Worm (Caenorhabditis elegans): ENCODE data around the gene K12B6.11.

K12B6.11 gene

ce11 chrV:6267237-6267812 lies 21.4 kb upstream of the K12B6.11 start, which contains the start of gene mrck-1:
Gene mrck-1 (minus strand): TSS chrV:6267287.
- TF ChIP-seq mab-5 (tag; optimal IDR thresholded peaks at IDR 0.05) (peak; percentile 92), unc-55 (GFP tag; optimal IDR thresholded peaks at IDR 0.05) (peak; percentile 86), gmeb-1 (tag; optimal IDR thresholded peaks at IDR 0.05) (peak; percentile 85), sma-9 (GFP tag; optimal IDR thresholded peaks at IDR 0.05) (peak; percentile 98), sma-9 (tag; optimal IDR thresholded peaks at IDR 0.05) (no peak), ama-1 (optimal IDR thresholded peaks at IDR 0.05) (peak; percentile 47), mdl-1 (tag; optimal IDR thresholded peaks at IDR 0.05) (peak in 1 of 2 experiments; percentile 79), unc-39 (tag; optimal IDR thresholded peaks at IDR 0.05) (no peak), nhr-25 (tag; optimal IDR thresholded peaks at IDR 0.05) (peak; percentile 93), blmp-1 (tag; optimal IDR thresholded peaks at IDR 0.05; ENCODE audit: insufficient read depth) (peak; percentile 54), alr-1 (tag; optimal IDR thresholded peaks at IDR 0.05) (no peak), ceh-16 (tag; optimal IDR thresholded peaks at IDR 0.05) (peak; percentile 81), ztf-4 (tag; optimal IDR thresholded peaks at IDR 0.05) (no peak), unc-62 (GFP tag; optimal IDR thresholded peaks at IDR 0.05) (peak; percentile 75), nhr-10 (tag; optimal IDR thresholded peaks at IDR 0.05) (peak; percentile 44), elt-1 (tag; optimal IDR thresholded peaks at IDR 0.05) (no peak), sem-4 (tag; optimal IDR thresholded peaks at IDR 0.05) (peak; percentile 98), egl-27 (tag; optimal IDR thresholded peaks at IDR 0.05) (peak; percentile 87), crh-2 (tag; optimal IDR thresholded peaks at IDR 0.05) (peak; percentile 94), lin-39 (tag; optimal IDR thresholded peaks at IDR 0.05) (peak; percentile 61), elt-3 (tag; optimal IDR thresholded peaks at IDR 0.05) (no peak), nhr-11 (tag; optimal IDR thresholded peaks at IDR 0.05) (no peak), ZK546.5 (tag; optimal IDR thresholded peaks at IDR 0.05) (no peak), dmd-4 (tag; optimal IDR thresholded peaks at IDR 0.05) (no peak), ceh-82 (tag; optimal IDR thresholded peaks at IDR 0.05) (peak; percentile 77), nhr-23 (tag; optimal IDR thresholded peaks at IDR 0.05) (no peak), zag-1 (tag; optimal IDR thresholded peaks at IDR 0.05) (peak; percentile 97), ztf-11 (tag; optimal IDR thresholded peaks at IDR 0.05) (no peak), lin-13 (GFP tag; optimal IDR thresholded peaks at IDR 0.05) (peak; percentile 91), nhr-12 (tag; optimal IDR thresholded peaks at IDR 0.05) (no peak), R02D3.7 (tag; optimal IDR thresholded peaks at IDR 0.05) (peak; percentile 43), nhr-237 (tag; optimal IDR thresholded peaks at IDR 0.05) (no peak), snpc-4 (tag; optimal IDR thresholded peaks at IDR 0.05) (no peak), sma-3 (GFP tag; optimal IDR thresholded peaks at IDR 0.05) (peak; percentile 92), nhr-6 (tag; optimal IDR thresholded peaks at IDR 0.05) (peak; percentile 83), nhr-77 (tag; optimal IDR thresholded peaks at IDR 0.05) (no peak), mbf-1 (tag; optimal IDR thresholded peaks at IDR 0.05) (no peak), Y55F3AM.14 (GFP tag; optimal IDR thresholded peaks at IDR 0.05) (peak; percentile 81), nhr-21 (tag; optimal IDR thresholded peaks at IDR 0.05) (peak; percentile 86), skn-1 (tag; optimal IDR thresholded peaks at IDR 0.05) (peak; percentile 48), F13H6.1 (tag; optimal IDR thresholded peaks at IDR 0.05) (peak; percentile 97), nhr-129 (tag; optimal IDR thresholded peaks at IDR 0.05) (peak; percentile 96), peb-1 (tag; optimal IDR thresholded peaks at IDR 0.05) (no peak), C34F6.9 (tag; optimal IDR thresholded peaks at IDR 0.05) (peak; percentile 98), aly-2 (tag; optimal IDR thresholded peaks at IDR 0.05) (no peak), ztf-1 (GFP tag; conservative IDR thresholded peaks at IDR 0.05) (no peak), fos-1 (tag; optimal IDR thresholded peaks at IDR 0.05) (peak; percentile 86), lsy-2 (tag; optimal IDR thresholded peaks at IDR 0.05) (peak; percentile 87 to 94), lin-11 (tag; optimal IDR thresholded peaks at IDR 0.05) (peak; percentile 76)

Measured in whole organism, L2 larva.